Worm (Caenorhabditis elegans): ENCODE data around the gene ZC412.10.

Gene ZC412.10

ce11 chrV:14833219-14833618, 43.4 kb downstream of the ZC412.10 start (continued):
- TF ChIP-seq tlf-1 (GFP tag; optimal IDR thresholded peaks at IDR 0.05) = no peak

- TF ChIP-seq hmg-1.2 (GFP tag; IDR thresholded peaks at IDR 0.05) (no peak), xnd-1 (tag; optimal IDR thresholded peaks at IDR 0.05) (peak; percentile 37), snpc-3.4 (tag; optimal IDR thresholded peaks at IDR 0.05) (peak; percentile 61), F49E8.2 (tag; optimal IDR thresholded peaks at IDR 0.05; ENCODE audit: insufficient read depth) (peak; percentile 78), ceh-40 (GFP tag; IDR thresholded peaks at IDR 0.05) (no peak), unc-62 (GFP tag; optimal IDR thresholded peaks at IDR 0.05) (no peak), K11D2.4 (GFP tag; IDR thresholded peaks at IDR 0.05) (no peak), F37B4.10 (GFP tag; IDR thresholded peaks at IDR 0.05) (no peak), him-1 (tag; optimal IDR thresholded peaks at IDR 0.05) (no peak), cebp-2 (GFP tag; IDR thresholded peaks at IDR 0.05) (no peak), efl-1 (GFP tag; optimal IDR thresholded peaks at IDR 0.05) (peak; percentile 7), lsl-1 (GFP tag; optimal IDR thresholded peaks at IDR 0.05) (peak; percentile 88), madf-8 (GFP tag; conservative IDR thresholded peaks at IDR 0.05) (peak; percentile 50; the same call in 1 of the 2 replicates), nfyb-1 (GFP tag; IDR thresholded peaks at IDR 0.05) (no peak), ceh-79 (tag; optimal IDR thresholded peaks at IDR 0.05) (no peak), T26A5.8 (tag; optimal IDR thresholded peaks at IDR 0.05) (no peak), nhr-90 (tag; optimal IDR thresholded peaks at IDR 0.05) (no peak), F33H1.4 (GFP tag; IDR thresholded peaks at IDR 0.05) (peak; percentile 85), egl-18 (GFP tag; IDR thresholded peaks at IDR 0.05) (no peak), mel-28 (tag; optimal IDR thresholded peaks at IDR 0.05; ENCODE audit: borderline replicate concordance) (no peak), ztf-22 (GFP tag; optimal IDR thresholded peaks at IDR 0.05) (no peak), dpl-1 (GFP tag; optimal IDR thresholded peaks at IDR 0.05) (peak; percentile 32), B0019.2 (GFP tag; conservative IDR thresholded peaks at IDR 0.05) (no peak), dpff-1 (tag; optimal IDR thresholded peaks at IDR 0.05) (no peak), ceh-58 (GFP tag; IDR thresholded peaks at IDR 0.05) (no peak), nhr-80 (tag; optimal IDR thresholded peaks at IDR 0.05) (no peak), tlf-1 (GFP tag; optimal IDR thresholded peaks at IDR 0.05) (peak; percentile 45), dox-1 (GFP tag; IDR thresholded peaks at IDR 0.05) (peak; percentile 31; the same call in 1 of the 2 replicates), ztf-25 (GFP tag; IDR thresholded peaks at IDR 0.05) (no peak), attf-6 (GFP tag; IDR thresholded peaks at IDR 0.05) (no peak), D2030.7 (GFP tag; IDR thresholded peaks at IDR 0.05) (no peak; the same call in none of the 2 replicates), C17E4.6 (GFP tag; IDR thresholded peaks at IDR 0.05) (no peak), F57C9.4 (tag; optimal IDR thresholded peaks at IDR 0.05) (no peak), B0336.3 (GFP tag; IDR thresholded peaks at IDR 0.05) (peak; percentile 31; the same call in 1 of the 2 replicates), F57A8.1 (GFP tag; optimal IDR thresholded peaks at IDR 0.05) (no peak), lag-1 (GFP tag; IDR thresholded peaks at IDR 0.05) (no peak), lin-54 (GFP tag; optimal IDR thresholded peaks at IDR 0.05) (peak; percentile 34), F39B2.1 (GFP tag; IDR thresholded peaks at IDR 0.05) (no peak), rpc-1 (optimal IDR thresholded peaks at IDR 0.05) (no peak), rpc-1 (tag; optimal IDR thresholded peaks at IDR 0.05) (no peak), ceh-100 (GFP tag; IDR thresholded peaks at IDR 0.05) (no peak), tbp1 (GFP tag; optimal IDR thresholded peaks at IDR 0.05) (peak; percentile 40), Y56A3A.18 (GFP tag; IDR thresholded peaks at IDR 0.05) (no peak), aptf-3 (GFP tag; IDR thresholded peaks at IDR 0.05) (no peak), lir-1 (GFP tag; conservative IDR thresholded peaks at IDR 0.05) (no peak), madf-6 (GFP tag; IDR thresholded peaks at IDR 0.05) (peak; percentile 72; the same call in 1 of the 2 replicates), pha-4 (tag; optimal IDR thresholded peaks at IDR 0.05) (no peak), ets-4 (GFP tag; optimal IDR thresholded peaks at IDR 0.05) (no peak), lin-26 (GFP tag; IDR thresholded peaks at IDR 0.05) (no peak)
These were observed 43.8 kb downstream of the ZC412.10 start for ce11 chrV:14832789-14833187.
